Worm (Caenorhabditis elegans) whole organism, mixed stage, embryonic: ENCODE results near the gene gar-2.

Source experiments
- M03D4.4 ChIP-seq: sonication (generic microtip); optimal IDR thresholded peaks from 2 replicates; lab custom pipeline; 2017; ENCODE audit warnings: mild to moderate bottlenecking, missing genetic modification characterization, missing compliant biosample characterization
- bed-3 ChIP-seq: fragments of 200-800 bp; sonication (Bioruptor generic); optimal IDR thresholded peaks from 3 replicates; lab custom pipeline; 2018; ENCODE audit warnings: mild to moderate bottlenecking, missing genetic modification characterization, moderate library complexity, missing compliant biosample characterization
- blmp-1 ChIP-seq: fragments of 150-350 bp; optimal IDR thresholded peaks from 2 replicates; lab custom pipeline; 2014; ENCODE audit warnings: missing biosample characterization, missing genetic modification characterization
- ceh-39 ChIP-seq: fragments of 150-350 bp; optimal IDR thresholded peaks from 2 replicates; lab custom pipeline; 2014; ENCODE audit warnings: missing biosample characterization, missing genetic modification characterization
- ceh-83 ChIP-seq: fragments of 200-800 bp; sonication (Bioruptor generic); optimal IDR thresholded peaks from 2 replicates; lab custom pipeline; 2018; ENCODE audit warnings: mild to moderate bottlenecking, missing genetic modification characterization, missing compliant biosample characterization
- ces-1 ChIP-seq: fragments of 150-350 bp; optimal IDR thresholded peaks from 2 replicates; lab custom pipeline; 2014; ENCODE audit warnings: missing biosample characterization, missing genetic modification reagents, missing genetic modification characterization
- cnd-1 ChIP-seq: fragments of 200-800 bp; sonication (Bioruptor generic); optimal IDR thresholded peaks from 2 replicates; lab custom pipeline; 2018; ENCODE audit warnings: mild to moderate bottlenecking, missing genetic modification characterization, missing compliant biosample characterization
- elt-1 ChIP-seq: sonication (generic microtip); optimal IDR thresholded peaks from 2 replicates; lab custom pipeline; 2017; ENCODE audit warnings: missing genetic modification characterization, mild to moderate bottlenecking, missing compliant biosample characterization, antibody characterized with exemption, moderate library complexity, borderline replicate concordance; ENCODE audit not compliant: insufficient read depth
- elt-3 ChIP-seq: fragments of 150-350 bp; optimal IDR thresholded peaks from 2 replicates; lab custom pipeline; 2014; ENCODE audit warnings: missing biosample characterization, missing genetic modification characterization
- flh-1 ChIP-seq: fragments of 200-800 bp; sonication (Bioruptor generic); optimal IDR thresholded peaks from 2 replicates; lab custom pipeline; 2018; ENCODE audit warnings: mild to moderate bottlenecking, missing genetic modification characterization, moderate library complexity, missing compliant biosample characterization
- hlh-1 ChIP-seq: fragments of 150-350 bp; optimal IDR thresholded peaks from 2 replicates; lab custom pipeline; 2014; ENCODE audit warnings: missing biosample characterization, missing genetic modification reagents, missing genetic modification characterization
- lin-13 ChIP-seq: fragments of 150-350 bp; optimal IDR thresholded peaks from 2 replicates; lab custom pipeline; 2014; ENCODE audit warnings: missing biosample characterization, missing genetic modification characterization
- lsy-2 ChIP-seq: fragments of 150-350 bp; optimal IDR thresholded peaks from 2 replicates; lab custom pipeline; 2014; ENCODE audit warnings: missing biosample characterization, missing genetic modification characterization
- mab-5 ChIP-seq: fragments of 150-350 bp; optimal IDR thresholded peaks from 2 replicates; lab custom pipeline; 2014; ENCODE audit warnings: missing biosample characterization, missing genetic modification characterization
- mep-1 ChIP-seq: fragments of 150-350 bp; optimal IDR thresholded peaks from 2 replicates; lab custom pipeline; 2017; ENCODE audit warnings: missing biosample characterization, missing genetic modification reagents, missing genetic modification characterization, inconsistent platforms
- nhr-12 ChIP-seq: fragments of 150-350 bp; optimal IDR thresholded peaks from 2 replicates; lab custom pipeline; 2014; ENCODE audit warnings: missing biosample characterization, missing genetic modification characterization
- nhr-2 ChIP-seq: fragments of 150-350 bp; optimal IDR thresholded peaks from 2 replicates; lab custom pipeline; 2014; ENCODE audit warnings: missing biosample characterization, missing genetic modification characterization
- nhr-28 ChIP-seq: fragments of 150-350 bp; optimal IDR thresholded peaks from 2 replicates; lab custom pipeline; 2014; ENCODE audit warnings: missing biosample characterization, missing genetic modification characterization
- pha-4 ChIP-seq: fragments of 150-350 bp; optimal IDR thresholded peaks from 2 replicates; lab custom pipeline; 2018; ENCODE audit warnings: missing biosample characterization, missing genetic modification reagents, missing genetic modification characterization
- sem-2 ChIP-seq: fragments of 200-800 bp; sonication (Bioruptor generic); optimal IDR thresholded peaks from 2 replicates; lab custom pipeline; 2018; ENCODE audit warnings: mild to moderate bottlenecking, missing genetic modification characterization, missing compliant biosample characterization
- snpc-4 ChIP-seq: fragments of 150-350 bp; optimal IDR thresholded peaks from 2 replicates; lab custom pipeline; 2014; ENCODE audit warnings: missing biosample characterization, missing genetic modification characterization
- sptf-1 ChIP-seq: sonication (generic microtip); optimal IDR thresholded peaks from 2 replicates; lab custom pipeline; 2017; ENCODE audit warnings: mild to moderate bottlenecking, missing genetic modification characterization, moderate library complexity, missing compliant biosample characterization
- tbx-8 ChIP-seq: fragments of 200-800 bp; sonication (Bioruptor generic); optimal IDR thresholded peaks from 2 replicates; lab custom pipeline; 2018; ENCODE audit warnings: mild to moderate bottlenecking, missing genetic modification characterization, moderate library complexity, missing compliant biosample characterization
- unc-120 ChIP-seq: sonication (generic microtip); optimal IDR thresholded peaks from 2 replicates; lab custom pipeline; 2017; ENCODE audit warnings: missing genetic modification characterization, missing compliant biosample characterization; ENCODE audit not compliant: poor library complexity, severe bottlenecking
- unc-39 ChIP-seq: fragments of 150-350 bp; optimal IDR thresholded peaks from 2 replicates; lab custom pipeline; 2014; ENCODE audit warnings: missing biosample characterization, missing genetic modification characterization
- unc-62 ChIP-seq: fragments of 150-350 bp; optimal IDR thresholded peaks from 2 replicates; lab custom pipeline; 2014; ENCODE audit warnings: missing biosample characterization, missing genetic modification reagents, missing genetic modification characterization
- ztf-11 ChIP-seq: fragments of 150-350 bp; optimal IDR thresholded peaks from 2 replicates; lab custom pipeline; 2014; ENCODE audit warnings: missing biosample characterization, missing genetic modification characterization

The gar-2 gene

DNA sequence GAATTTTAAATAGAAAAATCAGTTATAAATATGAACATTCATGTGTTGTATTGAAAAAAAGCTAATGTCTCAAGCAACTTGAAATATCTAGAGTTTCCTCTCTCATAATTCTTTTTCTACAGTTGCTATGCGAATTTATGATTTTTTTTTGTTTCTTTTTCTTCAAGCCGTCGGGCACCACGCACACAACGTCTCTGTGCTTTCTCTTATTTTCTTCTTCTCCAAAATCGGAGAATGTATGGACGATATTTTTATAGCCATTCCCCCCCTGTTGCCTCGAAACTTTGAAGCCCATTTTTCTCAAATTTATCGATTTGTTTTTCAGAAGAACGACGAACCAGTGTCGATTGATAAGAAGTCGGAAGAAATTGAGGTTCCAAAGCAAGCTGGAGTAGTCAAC lies 47.6 kb downstream of the gar-2 start:
- no peak for TF ChIP-seq cnd-1
- no peak for TF ChIP-seq sem-2 (GFP tag; lab: Kevin White, UChicago)
- TF ChIP-seq ces-1, result no peak
- no peak for TF ChIP-seq blmp-1 (tag; lab: Kevin White, UChicago)
- no peak for TF ChIP-seq pha-4 (tag; lab: Kevin White, UChicago)
- TF ChIP-seq unc-62 (GFP tag; lab: Kevin White, UChicago), result no peak
- no peak for TF ChIP-seq ztf-11 (tag; lab: Kevin White, UChicago)
- no peak for TF ChIP-seq tbx-8 (GFP tag; lab: Kevin White, UChicago)
- TF ChIP-seq mab-5 (tag; lab: Kevin White, UChicago), result no peak
- TF ChIP-seq unc-120 (tag; lab: Kevin White, UChicago), result no peak
- no peak for TF ChIP-seq nhr-28
- no peak for TF ChIP-seq sptf-1 (tag; lab: Kevin White, UChicago)
- TF ChIP-seq unc-39 (tag; lab: Kevin White, UChicago), result no peak
- TF ChIP-seq M03D4.4, result no peak
- TF ChIP-seq elt-1, result no peak
- no peak for TF ChIP-seq lin-13
- TF ChIP-seq ceh-83 (GFP tag; lab: Kevin White, UChicago), result no peak
- no peak for TF ChIP-seq nhr-12 (tag; lab: Kevin White, UChicago)
- no peak for TF ChIP-seq nhr-2
- TF ChIP-seq mep-1 (tag; lab: Kevin White, UChicago), result no peak

DNA sequence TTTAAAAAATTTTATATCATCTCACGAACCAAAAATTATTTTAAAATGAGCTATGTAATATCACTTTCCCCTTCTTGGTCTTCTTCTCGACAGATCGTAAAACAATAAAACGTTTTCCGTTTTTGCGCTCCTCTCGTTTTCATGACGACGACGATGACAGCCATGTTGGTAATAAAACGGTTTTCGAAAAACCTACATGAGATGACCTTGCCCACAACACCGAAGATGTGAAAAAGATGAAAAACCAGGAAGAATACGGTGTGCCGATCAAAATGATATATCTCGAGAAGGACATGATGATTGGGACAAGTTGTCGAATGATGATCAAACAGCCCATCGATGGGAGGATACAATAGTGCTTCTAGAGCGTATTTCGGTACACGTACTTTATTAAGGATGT lies 49.5 kb downstream of the gar-2 start:
- TF ChIP-seq blmp-1 (tag; lab: Kevin White, UChicago) (no peak), ztf-11 (tag; lab: Kevin White, UChicago) (no peak), hlh-1 (tag; lab: Kevin White, UChicago) (no peak), ceh-83 (GFP tag; lab: Kevin White, UChicago) (no peak), bed-3 (GFP tag; lab: Kevin White, UChicago) (no peak)

DNA sequence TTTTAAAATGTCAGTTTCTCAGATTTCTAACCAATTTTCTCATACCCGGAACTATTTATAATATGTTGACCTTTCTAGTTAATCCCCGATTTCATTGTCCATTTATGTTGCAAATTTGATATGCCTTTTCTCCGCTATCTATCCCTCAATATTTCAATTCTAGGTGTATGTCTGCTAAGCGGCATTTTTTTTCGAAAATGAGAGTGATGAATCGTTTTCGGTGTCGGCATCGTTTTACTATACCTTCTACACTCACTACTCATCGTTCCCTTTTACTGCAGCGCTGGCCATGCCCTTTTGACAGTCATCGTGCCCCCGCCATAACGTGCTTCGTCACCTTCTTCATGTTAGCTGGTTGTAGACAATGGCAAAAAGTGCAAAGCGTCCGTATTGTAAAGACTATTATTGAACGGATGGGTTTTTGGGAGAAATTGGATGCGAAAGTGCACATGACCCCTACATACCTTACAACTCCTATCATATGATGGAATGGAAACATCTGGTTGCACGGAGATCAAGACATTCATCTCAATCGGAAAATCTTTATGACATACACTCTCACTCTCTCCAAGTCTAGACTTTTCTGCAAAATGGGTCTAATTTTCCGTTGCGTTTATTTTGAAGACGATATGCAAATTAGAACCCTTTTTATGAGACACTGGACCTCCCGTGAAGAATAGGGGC lies 50.1 kb downstream of the gar-2 start:
- TF ChIP-seq flh-1 (GFP tag; lab: Kevin White, UChicago), result no peak
- no peak for TF ChIP-seq nhr-12 (tag; lab: Kevin White, UChicago)
- TF ChIP-seq ztf-11 (tag; lab: Kevin White, UChicago), result no peak

DNA sequence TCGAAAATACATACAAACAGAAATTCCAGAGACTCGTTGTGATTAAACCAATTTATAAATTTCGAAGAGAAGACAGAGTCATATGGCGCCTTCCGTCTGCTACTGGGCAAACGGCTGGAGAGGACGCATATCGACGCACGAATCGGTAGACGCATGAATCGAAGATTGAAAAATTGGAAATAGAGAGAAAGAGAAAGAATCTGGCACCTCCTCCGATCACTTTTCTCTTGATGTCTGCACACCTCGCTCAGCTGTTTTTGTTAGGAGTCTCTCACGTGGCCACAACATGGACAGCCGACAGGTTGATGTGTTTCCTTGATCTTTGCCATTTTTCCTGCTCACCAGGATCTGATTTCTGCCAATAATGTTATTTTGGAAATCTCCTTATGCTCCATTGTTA lies 50.9 kb downstream of the gar-2 start:
- no peak for TF ChIP-seq elt-3 (tag; lab: Kevin White, UChicago)

DNA sequence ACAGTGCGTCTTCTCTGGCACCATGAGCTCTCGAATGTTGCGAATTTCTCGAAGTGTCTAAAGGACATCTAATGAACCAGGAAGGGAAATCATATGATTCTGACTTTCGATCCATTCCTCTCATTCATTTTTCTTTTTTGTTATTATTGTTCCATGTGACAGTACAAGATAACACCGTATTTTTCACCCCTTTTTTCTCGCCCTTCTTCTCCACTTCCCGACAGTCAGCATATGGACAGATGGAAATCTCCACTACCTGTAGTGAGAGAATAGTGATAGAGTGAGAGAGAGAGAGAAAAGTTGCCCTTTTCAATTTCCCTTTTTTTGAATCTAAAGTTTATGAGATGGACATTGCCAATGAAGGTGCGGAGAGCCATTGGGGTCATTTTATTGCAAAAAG lies 51.7 kb downstream of the gar-2 start:
- TF ChIP-seq nhr-28, result no peak
- no peak for TF ChIP-seq elt-1
- no peak for TF ChIP-seq elt-3 (tag; lab: Kevin White, UChicago)
- no peak for TF ChIP-seq pha-4 (tag; lab: Kevin White, UChicago)
- no peak for TF ChIP-seq M03D4.4
- TF ChIP-seq bed-3 (GFP tag; lab: Kevin White, UChicago), result no peak

DNA sequence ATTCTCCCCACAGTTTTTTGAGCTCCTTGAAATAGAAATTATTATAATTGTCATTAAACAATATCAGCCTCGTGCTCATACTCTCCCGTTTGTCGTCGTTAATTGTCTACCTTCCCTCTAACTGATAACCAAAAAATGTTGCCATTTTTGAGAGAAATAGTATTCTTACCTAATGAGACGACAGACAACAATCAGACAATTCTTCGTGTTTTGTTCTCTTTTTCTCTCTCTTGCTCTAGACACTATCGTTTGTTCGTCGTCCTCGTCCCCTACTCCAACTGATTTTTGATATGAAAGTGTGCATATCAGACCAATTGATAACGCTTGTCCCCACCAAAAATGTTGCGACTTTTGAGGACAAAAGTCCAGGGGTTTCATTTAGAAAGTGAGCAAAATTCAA lies 52.4 kb downstream of the gar-2 start:
- TF ChIP-seq lsy-2 (no peak), nhr-12 (tag; lab: Kevin White, UChicago) (no peak), ceh-39 (tag; lab: Kevin White, UChicago) (no peak), bed-3 (GFP tag; lab: Kevin White, UChicago) (no peak), ztf-11 (tag; lab: Kevin White, UChicago) (no peak), tbx-8 (GFP tag; lab: Kevin White, UChicago) (no peak), snpc-4 (no peak), elt-3 (tag; lab: Kevin White, UChicago) (no peak), mep-1 (tag; lab: Kevin White, UChicago) (no peak)
- TF ChIP-seq, all 35 proteins: peak for 0
